Fruit fly (Drosophila melanogaster) whole organism, prepupa: ENCODE data around the gene trr.

ENCODE experiments used
- Blimp-1 ChIP-seq: fragments of 200-800 bp; sonication (Bioruptor generic); optimal IDR thresholded peaks from 3 replicates; lab custom pipeline; 2017; ENCODE audit warnings: missing biosample characterization, missing genetic modification characterization, mild to moderate bottlenecking, moderate library complexity, missing genetic modification reagents
- CG10631 ChIP-seq: fragments of 200-800 bp; sonication (Bioruptor generic); optimal IDR thresholded peaks from 2 replicates; lab custom pipeline; 2016; ENCODE audit warnings: missing biosample characterization, missing genetic modification characterization
- CG10669 ChIP-seq: fragments of 200-800 bp; sonication (Bioruptor generic); optimal IDR thresholded peaks from 3 replicates; lab custom pipeline; 2018; ENCODE audit warnings: missing biosample characterization, mild to moderate bottlenecking, missing genetic modification characterization, moderate library complexity
- CG11294 ChIP-seq: fragments of 200-800 bp; sonication (Bioruptor generic); IDR thresholded peaks from 2 replicates; pipeline ENCODE4 v1.3.6; 2022; ENCODE audit warnings: missing biosample characterization, missing genetic modification characterization
- CG11762 ChIP-seq: fragments of 200-800 bp; sonication (Bioruptor generic); optimal IDR thresholded peaks from 3 replicates; lab custom pipeline; 2016; ENCODE audit warnings: missing biosample characterization, missing genetic modification characterization; ENCODE audit not compliant: insufficient read depth
- CG11902 ChIP-seq: fragments of 200-800 bp; sonication (Bioruptor generic); optimal IDR thresholded peaks from 3 replicates; lab custom pipeline; 2016; ENCODE audit warnings: missing biosample characterization, missing genetic modification characterization
- CG15336 ChIP-seq: fragments of 200-800 bp; sonication (Bioruptor generic); IDR thresholded peaks from 2 replicates; pipeline ENCODE4 v1.3.6; 2022; ENCODE audit warnings: missing biosample characterization, missing genetic modification characterization
- CG1621 ChIP-seq: fragments of 200-800 bp; sonication (Bioruptor generic); optimal IDR thresholded peaks from 3 replicates; lab custom pipeline; 2018; ENCODE audit warnings: missing biosample characterization, mild to moderate bottlenecking, missing genetic modification characterization
- CG16779 ChIP-seq: fragments of 200-800 bp; sonication (Bioruptor generic); optimal IDR thresholded peaks from 3 replicates; lab custom pipeline; 2017; ENCODE audit warnings: missing biosample characterization, mild to moderate bottlenecking, missing genetic modification characterization
- CG3032 ChIP-seq: fragments of 200-800 bp; optimal IDR thresholded peaks from 2 replicates; lab custom pipeline; 2019; ENCODE audit warnings: missing biosample characterization, mild to moderate bottlenecking, missing genetic modification characterization, moderate library complexity
- CG31627 ChIP-seq: fragments of 200-800 bp; sonication (Bioruptor generic); optimal IDR thresholded peaks from 3 replicates; lab custom pipeline; 2016; ENCODE audit warnings: missing biosample characterization, missing genetic modification characterization
- CG34406 ChIP-seq: fragments of 200-800 bp; sonication (Bioruptor generic); optimal IDR thresholded peaks from 3 replicates; lab custom pipeline; 2016; ENCODE audit warnings: missing biosample characterization, missing genetic modification characterization
- CG3919 ChIP-seq: fragments of 200-800 bp; sonication (Bioruptor generic); optimal IDR thresholded peaks from 3 replicates; lab custom pipeline; 2016; ENCODE audit warnings: missing biosample characterization, missing genetic modification characterization
- CG6163 ChIP-seq: fragments of 200-800 bp; sonication (Bioruptor generic); IDR thresholded peaks from 3 replicates; pipeline ENCODE4 v1.3.6; 2022; ENCODE audit warnings: missing biosample characterization, missing genetic modification characterization
- CG6276 ChIP-seq: fragments of 200-800 bp; sonication (Bioruptor generic); optimal IDR thresholded peaks from 2 replicates; lab custom pipeline; 2017; ENCODE audit warnings: missing biosample characterization, mild to moderate bottlenecking, missing genetic modification characterization
- CG6854 ChIP-seq: fragments of 200-800 bp; sonication (Bioruptor generic); optimal IDR thresholded peaks from 2 replicates; lab custom pipeline; 2017; ENCODE audit warnings: missing biosample characterization, mild to moderate bottlenecking, missing genetic modification characterization
- CG7368 ChIP-seq: fragments of 200-800 bp; sonication (Bioruptor generic); optimal IDR thresholded peaks from 3 replicates; lab custom pipeline; 2016; ENCODE audit warnings: missing biosample characterization, missing genetic modification characterization
- CG8119 ChIP-seq: fragments of 200-800 bp; sonication (Bioruptor generic); IDR thresholded peaks from 3 replicates; pipeline ENCODE4 v1.3.6; 2022; ENCODE audit warnings: missing biosample characterization, missing genetic modification characterization
- CG8632 ChIP-seq: fragments of 200-800 bp; sonication (Bioruptor generic); optimal IDR thresholded peaks from 3 replicates; lab custom pipeline; 2016; ENCODE audit warnings: missing biosample characterization, missing genetic modification characterization
- CG9139 ChIP-seq: fragments of 200-800 bp; sonication (Bioruptor generic); optimal IDR thresholded peaks from 3 replicates; lab custom pipeline; 2017; ENCODE audit warnings: missing biosample characterization, mild to moderate bottlenecking, missing genetic modification characterization
- Eip75B ChIP-seq: fragments of 200-800 bp; sonication (Bioruptor generic); optimal IDR thresholded peaks from 3 replicates; lab custom pipeline; 2016; ENCODE audit warnings: missing biosample characterization, missing genetic modification characterization
- Eip78C ChIP-seq: fragments of 200-800 bp; sonication (Bioruptor generic); peaks from one replicate; lab custom pipeline; 2016; ENCODE audit warnings: missing biosample characterization, missing genetic modification characterization
- Eip93F ChIP-seq: fragments of 200-800 bp; sonication (Bioruptor generic); optimal IDR thresholded peaks from 2 replicates; lab custom pipeline; 2016; ENCODE audit warnings: missing biosample characterization, mild to moderate bottlenecking, missing genetic modification characterization
- Ets21C ChIP-seq: fragments of 200-800 bp; sonication (Bioruptor generic); optimal IDR thresholded peaks from 3 replicates; lab custom pipeline; 2016; ENCODE audit warnings: missing biosample characterization, missing genetic modification characterization
- Gug ChIP-seq: fragments of 200-800 bp; sonication (Bioruptor generic); IDR thresholded peaks from 2 replicates; pipeline ENCODE4 v1.3.6; 2022; ENCODE audit warnings: missing biosample characterization, missing genetic modification characterization
- Hr38 ChIP-seq: sonication (Bioruptor generic); optimal IDR thresholded peaks from 2 replicates; lab custom pipeline; 2016; ENCODE audit warnings: missing biosample characterization, missing genetic modification characterization
- Hr39 ChIP-seq: fragments of 200-800 bp; sonication (Bioruptor generic); optimal IDR thresholded peaks from 2 replicates; lab custom pipeline; 2016; ENCODE audit warnings: missing biosample characterization, missing genetic modification characterization
- Hr4 ChIP-seq: fragments of 200-800 bp; sonication (Bioruptor generic); optimal IDR thresholded peaks from 3 replicates; lab custom pipeline; 2016; ENCODE audit warnings: missing biosample characterization, missing genetic modification characterization
- Lpt ChIP-seq: fragments of 200-800 bp; sonication (Bioruptor generic); optimal IDR thresholded peaks from 3 replicates; lab custom pipeline; 2016; ENCODE audit warnings: missing biosample characterization, missing genetic modification characterization
- Met ChIP-seq: fragments of 200-800 bp; sonication (Bioruptor generic); optimal IDR thresholded peaks from 3 replicates; lab custom pipeline; 2016; ENCODE audit warnings: missing biosample characterization, missing genetic modification characterization
- OdsH ChIP-seq: fragments of 200-800 bp; sonication (Bioruptor generic); optimal IDR thresholded peaks from 3 replicates; lab custom pipeline; 2016; ENCODE audit warnings: missing biosample characterization, missing genetic modification characterization
- Sox102F ChIP-seq: fragments of 200-800 bp; sonication (Bioruptor generic); optimal IDR thresholded peaks from 2 replicates; lab custom pipeline; 2016; ENCODE audit warnings: missing biosample characterization, mild to moderate bottlenecking, missing genetic modification characterization
- Sox14 ChIP-seq: fragments of 200-800 bp; sonication (Bioruptor generic); optimal IDR thresholded peaks from 3 replicates; lab custom pipeline; 2016; ENCODE audit warnings: missing biosample characterization, missing genetic modification characterization
- Sox15 ChIP-seq: fragments of 200-800 bp; sonication (Bioruptor generic); optimal IDR thresholded peaks from 3 replicates; lab custom pipeline; 2016; ENCODE audit warnings: missing biosample characterization, missing genetic modification characterization
- achi ChIP-seq: fragments of 200-800 bp; sonication (Bioruptor generic); optimal IDR thresholded peaks from 3 replicates; lab custom pipeline; 2016; ENCODE audit warnings: missing biosample characterization, missing genetic modification characterization
- acj6 ChIP-seq: fragments of 200-800 bp; sonication (Bioruptor generic); optimal IDR thresholded peaks from 3 replicates; lab custom pipeline; 2016; ENCODE audit warnings: missing biosample characterization, missing genetic modification characterization
- dac ChIP-seq: fragments of 200-800 bp; sonication (Bioruptor generic); optimal IDR thresholded peaks from 2 replicates; lab custom pipeline; 2017; ENCODE audit warnings: missing biosample characterization, mild to moderate bottlenecking, missing genetic modification characterization
- dsx ChIP-seq: fragments of 200-800 bp; optimal IDR thresholded peaks from 3 replicates; lab custom pipeline; 2019; ENCODE audit warnings: missing biosample characterization, mild to moderate bottlenecking, missing genetic modification characterization, moderate library complexity; ENCODE audit not compliant: poor library complexity, severe bottlenecking
- eg ChIP-seq: fragments of 200-800 bp; sonication (Bioruptor generic); IDR thresholded peaks from 3 replicates; pipeline ENCODE4 v1.3.6; 2022; ENCODE audit warnings: missing biosample characterization, missing genetic modification characterization
- fd59A ChIP-seq: fragments of 200-800 bp; sonication (Bioruptor generic); optimal IDR thresholded peaks from 2 replicates; lab custom pipeline; 2017; ENCODE audit warnings: missing biosample characterization, mild to moderate bottlenecking, missing genetic modification characterization, missing genetic modification reagents
- fd85E ChIP-seq: fragments of 200-800 bp; sonication (Bioruptor generic); optimal IDR thresholded peaks from 3 replicates; lab custom pipeline; 2016; ENCODE audit warnings: missing biosample characterization, missing genetic modification characterization
- fkh ChIP-seq: fragments of 200-800 bp; sonication (Bioruptor generic); optimal IDR thresholded peaks from 3 replicates; lab custom pipeline; 2017; ENCODE audit warnings: missing biosample characterization, mild to moderate bottlenecking, missing genetic modification characterization, moderate library complexity
- lz ChIP-seq: fragments of 200-800 bp; sonication (Bioruptor generic); optimal IDR thresholded peaks from 3 replicates; lab custom pipeline; 2016; ENCODE audit warnings: missing biosample characterization, missing genetic modification characterization
- net ChIP-seq: fragments of 200-800 bp; sonication (Bioruptor generic); optimal IDR thresholded peaks from 3 replicates; lab custom pipeline; 2016; ENCODE audit warnings: missing biosample characterization, missing genetic modification characterization
- pdm3 ChIP-seq: fragments of 200-800 bp; sonication (Bioruptor generic); optimal IDR thresholded peaks from 3 replicates; lab custom pipeline; 2016; ENCODE audit warnings: missing biosample characterization, missing genetic modification characterization
- spab ChIP-seq: fragments of 200-800 bp; sonication (Bioruptor generic); optimal IDR thresholded peaks from 2 replicates; lab custom pipeline; 2017; ENCODE audit warnings: missing biosample characterization, mild to moderate bottlenecking, missing genetic modification characterization, missing genetic modification reagents
- ss ChIP-seq, 2 experiments: fragments of 200-800 bp; sonication (Bioruptor generic); optimal IDR thresholded peaks; 2 replicates in 1 of 2; 3 replicates in 1 of 2; lab custom pipeline; 2017 to 2018; ENCODE audit warnings: mild to moderate bottlenecking in 2 of 2, missing biosample characterization in 2 of 2, missing genetic modification characterization in 2 of 2, moderate library complexity in 1 of 2
- svp ChIP-seq: fragments of 200-800 bp; sonication (Bioruptor generic); peaks from one replicate; lab custom pipeline; 2016; ENCODE audit warnings: missing biosample characterization, missing genetic modification characterization
- topi ChIP-seq: fragments of 200-800 bp; sonication (Bioruptor generic); optimal IDR thresholded peaks from 3 replicates; lab custom pipeline; 2016; ENCODE audit warnings: missing biosample characterization, missing genetic modification characterization
- vri ChIP-seq: fragments of 200-800 bp; sonication (Bioruptor generic); optimal IDR thresholded peaks from 3 replicates; lab custom pipeline; 2016; ENCODE audit warnings: missing biosample characterization, mild to moderate bottlenecking, missing genetic modification characterization

The trr gene

dm6 chrX:1842875-1843274, 46.9 kb downstream of the trr start:
- TF ChIP-seq ss (GFP tag; optimal IDR thresholded peaks at IDR 0.05; lab: Kevin White, UChicago) (no peak), CG3032 (tag; lab: Kevin White, UChicago) (no peak), Sox15 (no peak), vri (GFP tag; lab: Kevin White, UChicago) (peak; percentile 33), CG6276 (GFP tag; lab: Kevin White, UChicago) (no peak), svp (GFP tag; lab: Kevin White, UChicago) (peak; percentile 62), Hr38 (no peak)

DNA sequence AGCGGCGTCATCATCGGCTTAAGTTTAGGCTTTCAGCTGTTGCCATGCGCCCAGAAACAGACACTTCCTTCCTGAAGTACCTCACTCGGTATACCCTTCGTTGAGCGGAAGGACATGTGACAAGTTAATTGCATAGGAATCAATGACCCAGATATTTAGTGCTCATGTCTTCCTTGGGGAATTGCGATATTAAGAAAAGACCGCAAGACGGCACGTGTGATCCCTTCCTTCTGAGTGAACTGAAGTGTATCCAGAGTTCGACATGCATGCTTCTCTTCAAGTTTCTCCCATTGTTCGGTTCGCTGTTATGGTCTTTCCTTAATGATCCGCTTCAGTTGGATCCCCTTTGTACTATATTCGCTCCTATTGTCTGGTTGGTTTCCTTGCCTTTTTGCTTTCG, 49.2 kb downstream of the trr start:
- TF ChIP-seq acj6 (GFP tag; lab: Kevin White, UChicago) (peak; percentile 86), CG9139 (GFP tag; lab: Kevin White, UChicago) (peak; percentile 86), Lpt (peak; percentile 56), CG1621 (tag; lab: Kevin White, UChicago) (peak; percentile 88), Hr4 (GFP tag; lab: Kevin White, UChicago) (peak; percentile 55), lz (peak; percentile 86), CG6854 (peak; percentile 66), CG7368 (GFP tag; lab: Kevin White, UChicago) (peak; percentile 89), Eip78C (GFP tag; lab: Kevin White, UChicago) (peak; percentile 97), CG10631 (GFP tag; lab: Kevin White, UChicago) (peak; percentile 85), CG6163 (peak; percentile 87), CG8632 (GFP tag; lab: Kevin White, UChicago) (peak; percentile 86), spab (GFP tag; lab: Kevin White, UChicago) (peak; percentile 78), vri (GFP tag; lab: Kevin White, UChicago) (peak; percentile 65), dsx (GFP tag; lab: Kevin White, UChicago) (peak; percentile 85), eg (GFP tag; lab: Robert Waterston, UW) (0 out of 3 replicates have a peak, but pooled peaks have one; percentile 29), fkh (GFP tag; lab: Kevin White, UChicago) (no peak), fd59A (GFP tag; lab: Kevin White, UChicago) (peak; percentile 80), topi (GFP tag; lab: Kevin White, UChicago) (peak; percentile 91), Ets21C (GFP tag; lab: Kevin White, UChicago) (peak; percentile 82), CG8119 (GFP tag; lab: Robert Waterston, UW) (peak; percentile 62), Sox14 (peak; percentile 93), CG11762 (GFP tag; lab: Kevin White, UChicago) (peak; percentile 76), svp (GFP tag; lab: Kevin White, UChicago) (peak; percentile 93), CG34406 (GFP tag; lab: Kevin White, UChicago) (peak; percentile 82), Met (GFP tag; lab: Kevin White, UChicago) (peak; percentile 88), pdm3 (GFP tag; lab: Kevin White, UChicago) (peak; percentile 86), achi (GFP tag; lab: Kevin White, UChicago) (peak; percentile 83), Blimp-1 (peak; percentile 63), CG16779 (tag; lab: Kevin White, UChicago) (peak; percentile 59), fd85E (peak; percentile 45), CG10669 (GFP tag; lab: Kevin White, UChicago) (peak; percentile 88), OdsH (GFP tag; lab: Kevin White, UChicago) (peak; percentile 80), ss (GFP tag; optimal IDR thresholded peaks at IDR 0.05; lab: Kevin White, UChicago) (peak; percentile 86 to 88), Gug (peak; percentile 43; the same call in 1 of the 2 replicates), Eip93F (GFP tag; lab: Kevin White, UChicago) (peak; percentile 55), Sox102F (GFP tag; lab: Kevin White, UChicago) (peak; percentile 88), dac (peak; percentile 40), CG6276 (GFP tag; lab: Kevin White, UChicago) (peak; percentile 42), CG11902 (GFP tag; lab: Kevin White, UChicago) (peak; percentile 80), Hr39 (GFP tag; lab: Kevin White, UChicago) (peak; percentile 90), net (peak; percentile 78), CG15336 (GFP tag; lab: Robert Waterston, UW) (peak; percentile 65; the same call in 1 of the 2 replicates), CG31627 (GFP tag; lab: Kevin White, UChicago) (peak; percentile 88), Eip75B (peak; percentile 90), CG11294 (GFP tag; lab: Robert Waterston, UW) (peak; percentile 9; the same call in 1 of the 2 replicates), CG3919 (GFP tag; lab: Kevin White, UChicago) (peak; percentile 87)
